Fruit fly (Drosophila melanogaster) whole organism, wandering third instar larva: ENCODE data around the gene PpV.

Source experiments
- Myc ChIP-seq: fragments of >200 bp; optimal IDR thresholded peaks from 2 replicates; lab custom pipeline; 2017
- OdsH ChIP-seq: fragments of 200-800 bp; sonication (Bioruptor generic); optimal IDR thresholded peaks from 2 replicates; lab custom pipeline; 2016; ENCODE audit warnings: missing biosample characterization, mild to moderate bottlenecking, missing genetic modification characterization
- h ChIP-seq: fragments of 200-800 bp; sonication (Bioruptor generic); optimal IDR thresholded peaks from 3 replicates; lab custom pipeline; 2016; ENCODE audit warnings: missing biosample characterization, mild to moderate bottlenecking, missing genetic modification characterization
- pan ChIP-seq: fragments of >200 bp; optimal IDR thresholded peaks from 2 replicates; lab custom pipeline; 2017

DNA sequence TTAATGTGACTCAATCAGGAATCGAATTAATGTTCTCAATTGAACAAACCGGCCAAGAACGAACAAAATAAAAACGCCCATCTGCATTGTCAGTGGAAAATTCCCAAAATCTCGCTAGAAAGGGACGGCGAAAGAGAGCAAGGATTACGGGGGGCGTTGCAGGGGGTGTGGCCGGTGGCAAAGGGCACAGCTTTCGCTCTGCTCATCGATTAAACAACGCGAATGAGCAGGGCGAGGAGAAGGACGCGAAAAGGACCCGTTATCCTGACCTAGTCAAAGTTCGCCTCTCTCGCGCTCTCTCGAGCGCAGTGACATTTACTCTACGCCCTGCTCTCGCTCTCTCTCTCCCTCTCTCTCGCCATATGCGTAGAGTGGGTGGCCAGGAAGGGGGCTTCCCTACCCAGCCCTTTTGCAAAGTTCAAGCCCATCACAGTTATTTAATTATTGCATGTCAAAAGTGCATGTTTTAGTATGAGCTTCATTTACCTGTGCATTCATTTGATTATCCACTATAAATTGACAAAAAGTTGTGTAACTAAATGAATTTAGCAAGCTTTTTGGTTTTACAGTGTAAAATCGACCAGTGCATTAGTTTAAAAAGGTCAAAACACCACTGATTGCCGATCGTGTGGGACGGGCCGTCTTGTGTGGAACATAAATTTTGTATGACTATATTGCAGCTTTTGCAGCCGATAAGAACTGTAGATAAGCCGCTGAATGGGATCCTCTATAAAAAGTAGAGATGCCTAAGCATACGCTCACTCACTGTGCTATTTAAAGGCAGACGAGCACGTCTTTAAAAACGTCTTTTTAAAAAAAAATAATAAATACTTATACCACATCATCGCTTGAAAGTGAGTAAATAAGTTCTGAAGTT, 33.7 kb downstream of the PpV start:
- peak; percentile 23 for TF ChIP-seq OdsH
- TF ChIP-seq pan (lab: Kevin White, UChicago): no peak
- no peak for TF ChIP-seq Myc (lab: Kevin White, UChicago)
- TF ChIP-seq h (GFP tag; lab: Kevin White, UChicago): peak; percentile 55
